Fruit fly (Drosophila melanogaster) whole organism: ENCODE data around the gene eIF4H1.

Experiments used
- CG8478 ChIP-seq: fragments of >200 bp; optimal IDR thresholded peaks from 2 replicates; lab custom pipeline; 2018; ENCODE audit warnings: inconsistent platforms
- Dll ChIP-seq: fragments of >200 bp; optimal IDR thresholded peaks from 2 replicates; lab custom pipeline; 2017
- EcR ChIP-seq, 2 experiments: fragments of >200 bp; optimal IDR thresholded peaks; 2 replicates each; lab custom pipeline; 2017; ENCODE audit warnings: missing biosample characterization in 2 of 2, missing genetic modification characterization in 2 of 2, missing genetic modification reagents in 2 of 2
- pan ChIP-seq: fragments of >200 bp; optimal IDR thresholded peaks from 2 replicates; lab custom pipeline; 2017
- psq ChIP-seq: fragments of >200 bp; optimal IDR thresholded peaks from 2 replicates; lab custom pipeline; 2017
- usp ChIP-seq: fragments of >200 bp; optimal IDR thresholded peaks from 2 replicates; lab custom pipeline; 2017; ENCODE audit warnings: missing biosample characterization, missing genetic modification characterization, mixed read lengths

- TF ChIP-seq pan (lab: Kevin White, UChicago), result no peak
- no peak for TF ChIP-seq CG8478 (lab: Kevin White, UChicago)
- TF ChIP-seq usp (GFP tag; lab: Kevin White, UChicago), result no peak
- no peak for TF ChIP-seq psq
- no peak for TF ChIP-seq Dll
- TF ChIP-seq EcR (GFP tag; optimal IDR thresholded peaks at IDR 0.05; lab: Kevin White, UChicago), result no peak
Observed at dm6 chrX:16456582-16456981, 8.1 kb downstream of the eIF4H1 start.
